Fruit fly (Drosophila melanogaster) whole organism, prepupa: ENCODE results near the gene spir.

Source experiments
- Blimp-1 ChIP-seq: fragments of 200-800 bp; sonication (Bioruptor generic); optimal IDR thresholded peaks from 3 replicates; lab custom pipeline; 2017; ENCODE audit warnings: missing biosample characterization, missing genetic modification characterization, mild to moderate bottlenecking, moderate library complexity, missing genetic modification reagents
- CG11762 ChIP-seq: fragments of 200-800 bp; sonication (Bioruptor generic); optimal IDR thresholded peaks from 3 replicates; lab custom pipeline; 2016; ENCODE audit warnings: missing biosample characterization, missing genetic modification characterization; ENCODE audit not compliant: insufficient read depth
- CG6163 ChIP-seq: fragments of 200-800 bp; sonication (Bioruptor generic); IDR thresholded peaks from 3 replicates; pipeline ENCODE4 v1.3.6; 2022; ENCODE audit warnings: missing biosample characterization, missing genetic modification characterization
- CG6276 ChIP-seq: fragments of 200-800 bp; sonication (Bioruptor generic); optimal IDR thresholded peaks from 2 replicates; lab custom pipeline; 2017; ENCODE audit warnings: missing biosample characterization, mild to moderate bottlenecking, missing genetic modification characterization
- CG6808 ChIP-seq: fragments of 200-800 bp; sonication (Bioruptor generic); optimal IDR thresholded peaks from 3 replicates; lab custom pipeline; 2017; ENCODE audit warnings: missing biosample characterization, missing genetic modification characterization, mild to moderate bottlenecking, moderate library complexity, missing genetic modification reagents
- CG9139 ChIP-seq: fragments of 200-800 bp; sonication (Bioruptor generic); optimal IDR thresholded peaks from 3 replicates; lab custom pipeline; 2017; ENCODE audit warnings: missing biosample characterization, mild to moderate bottlenecking, missing genetic modification characterization
- Gug ChIP-seq: fragments of 200-800 bp; sonication (Bioruptor generic); IDR thresholded peaks from 2 replicates; pipeline ENCODE4 v1.3.6; 2022; ENCODE audit warnings: missing biosample characterization, missing genetic modification characterization
- Sox102F ChIP-seq: fragments of 200-800 bp; sonication (Bioruptor generic); optimal IDR thresholded peaks from 2 replicates; lab custom pipeline; 2016; ENCODE audit warnings: missing biosample characterization, mild to moderate bottlenecking, missing genetic modification characterization
- cyc ChIP-seq: fragments of 200-800 bp; sonication (Bioruptor generic); optimal IDR thresholded peaks from 3 replicates; lab custom pipeline; 2016; ENCODE audit warnings: missing biosample characterization, missing genetic modification characterization
- net ChIP-seq: fragments of 200-800 bp; sonication (Bioruptor generic); optimal IDR thresholded peaks from 3 replicates; lab custom pipeline; 2016; ENCODE audit warnings: missing biosample characterization, missing genetic modification characterization

DNA sequence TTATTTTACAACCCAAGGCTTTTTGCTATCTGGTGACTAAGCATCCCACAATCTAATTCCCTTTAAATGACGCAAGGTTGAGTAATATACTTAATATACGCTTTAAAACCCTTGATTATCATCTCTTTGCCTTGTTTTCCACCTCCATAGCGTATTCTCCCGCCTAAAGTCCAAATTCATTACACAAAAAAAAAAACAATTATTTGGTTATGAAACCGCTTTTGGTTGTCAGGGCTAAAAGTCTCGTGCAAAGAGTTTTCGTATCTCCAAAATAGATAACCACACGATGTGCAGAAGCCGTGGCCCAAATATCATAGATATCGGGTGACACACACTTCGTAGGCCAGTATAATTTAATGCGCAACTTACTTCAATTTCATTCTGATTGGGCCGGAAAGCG is 14.4 kb downstream of the spir start:
- TF ChIP-seq Blimp-1 (no peak), Gug (GFP tag; lab: Robert Waterston, UW) (no peak), CG6276 (GFP tag; lab: Kevin White, UChicago) (no peak), cyc (GFP tag; lab: Kevin White, UChicago) (no peak), Sox102F (no peak), CG6163 (no peak), CG9139 (GFP tag; lab: Kevin White, UChicago) (no peak), CG11762 (no peak), CG6808 (GFP tag; lab: Kevin White, UChicago) (no peak), net (GFP tag; lab: Kevin White, UChicago) (no peak)
